Worm (Caenorhabditis elegans): ENCODE results near the gene baf-1.

DNA sequence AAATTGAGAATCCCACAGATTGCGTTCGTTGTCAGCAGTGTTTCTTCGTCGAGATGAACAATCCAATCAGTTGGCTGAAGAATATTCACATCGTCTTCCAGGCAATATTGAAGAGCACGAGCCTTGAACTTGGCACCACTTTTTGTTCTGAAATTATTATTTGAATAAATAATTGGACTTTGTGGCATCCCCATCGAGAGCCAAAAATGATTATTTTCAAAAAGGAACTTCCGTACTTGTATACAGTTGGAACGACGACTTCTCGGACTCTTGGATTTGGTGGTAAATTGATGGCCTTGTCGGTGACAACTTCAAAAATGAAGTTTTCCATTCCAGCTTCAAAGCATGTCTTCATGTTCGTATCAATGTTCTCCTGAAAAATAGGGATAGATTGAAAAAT is 4.7 kb downstream of the baf-1 start:
- TF ChIP-seq nhr-23 (tag; optimal IDR thresholded peaks at IDR 0.05) (no peak), ceh-82 (tag; optimal IDR thresholded peaks at IDR 0.05) (no peak), aly-2 (tag; optimal IDR thresholded peaks at IDR 0.05) (no peak), ZK546.5 (tag; optimal IDR thresholded peaks at IDR 0.05) (no peak)
